Worm (Caenorhabditis elegans) whole organism, mixed stage, embryonic: Measurements from ENCODE around the gene sdz-6.
A peak's percentile ranks its signal among the peaks of the same experiment; 100 is the strongest.

ENCODE experiments used
- M03D4.4 ChIP-seq: sonication (generic microtip); optimal IDR thresholded peaks from 2 replicates; lab custom pipeline; 2017; ENCODE audit warnings: mild to moderate bottlenecking, missing genetic modification characterization, missing compliant biosample characterization
- bed-3 ChIP-seq: fragments of 200-800 bp; sonication (Bioruptor generic); optimal IDR thresholded peaks from 3 replicates; lab custom pipeline; 2018; ENCODE audit warnings: mild to moderate bottlenecking, missing genetic modification characterization, moderate library complexity, missing compliant biosample characterization
- elt-1 ChIP-seq: sonication (generic microtip); optimal IDR thresholded peaks from 2 replicates; lab custom pipeline; 2017; ENCODE audit warnings: missing genetic modification characterization, mild to moderate bottlenecking, missing compliant biosample characterization, antibody characterized with exemption, moderate library complexity, borderline replicate concordance; ENCODE audit not compliant: insufficient read depth
- elt-3 ChIP-seq: fragments of 150-350 bp; optimal IDR thresholded peaks from 2 replicates; lab custom pipeline; 2014; ENCODE audit warnings: missing biosample characterization, missing genetic modification characterization
- lsy-2 ChIP-seq: fragments of 150-350 bp; optimal IDR thresholded peaks from 2 replicates; lab custom pipeline; 2014; ENCODE audit warnings: missing biosample characterization, missing genetic modification characterization
- nhr-12 ChIP-seq: fragments of 150-350 bp; optimal IDR thresholded peaks from 2 replicates; lab custom pipeline; 2014; ENCODE audit warnings: missing biosample characterization, missing genetic modification characterization
- nhr-237 ChIP-seq: fragments of 150-350 bp; optimal IDR thresholded peaks from 2 replicates; lab custom pipeline; 2014; ENCODE audit warnings: missing biosample characterization, missing genetic modification characterization
- nhr-76 ChIP-seq: sonication (generic microtip); optimal IDR thresholded peaks from 2 replicates; lab custom pipeline; 2017; ENCODE audit warnings: missing biosample characterization, missing genetic modification characterization
- sem-2 ChIP-seq: fragments of 200-800 bp; sonication (Bioruptor generic); optimal IDR thresholded peaks from 2 replicates; lab custom pipeline; 2018; ENCODE audit warnings: mild to moderate bottlenecking, missing genetic modification characterization, missing compliant biosample characterization
- unc-62 ChIP-seq: fragments of 150-350 bp; optimal IDR thresholded peaks from 2 replicates; lab custom pipeline; 2014; ENCODE audit warnings: missing biosample characterization, missing genetic modification reagents, missing genetic modification characterization
- ztf-11 ChIP-seq: fragments of 150-350 bp; optimal IDR thresholded peaks from 2 replicates; lab custom pipeline; 2014; ENCODE audit warnings: missing biosample characterization, missing genetic modification characterization

ce11 chrV:19285921-19286320 lies 34.5 kb upstream of the sdz-6 start:
- TF ChIP-seq unc-62 (GFP tag; lab: Kevin White, UChicago) (no peak), nhr-76 (tag; lab: Kevin White, UChicago) (no peak), elt-1 (tag; lab: Kevin White, UChicago) (peak; percentile 91), ztf-11 (tag; lab: Kevin White, UChicago) (no peak), sem-2 (GFP tag; lab: Kevin White, UChicago) (no peak), nhr-237 (tag; lab: Kevin White, UChicago) (no peak), nhr-12 (tag; lab: Kevin White, UChicago) (no peak), lsy-2 (tag; lab: Kevin White, UChicago) (no peak), elt-3 (no peak), bed-3 (GFP tag; lab: Kevin White, UChicago) (no peak), M03D4.4 (tag; lab: Kevin White, UChicago) (no peak)
